Fruit fly (Drosophila melanogaster) whole organism, embryonic: ENCODE measurements around the gene scaf6.

Experiments used
- Antp ChIP-seq: fragments of 200-800 bp; sonication (Bioruptor generic); optimal IDR thresholded peaks from 3 replicates; lab custom pipeline; 2016; ENCODE audit warnings: missing biosample characterization, missing genetic modification characterization
- CG10321 ChIP-seq: fragments of 200-800 bp; sonication (Bioruptor generic); IDR thresholded peaks from 2 replicates; pipeline ENCODE4 v1.3.6; 2022; ENCODE audit warnings: missing biosample characterization, missing genetic modification characterization
- CG10543 ChIP-seq: fragments of 200-800 bp; sonication (Bioruptor generic); optimal IDR thresholded peaks from 3 replicates; lab custom pipeline; 2017; ENCODE audit warnings: missing biosample characterization, mild to moderate bottlenecking, missing genetic modification characterization, moderate library complexity
- CG12942 ChIP-seq: fragments of 200-800 bp; sonication (Bioruptor generic); optimal IDR thresholded peaks from 3 replicates; lab custom pipeline; 2016; ENCODE audit warnings: missing biosample characterization, missing genetic modification characterization
- CG13775 ChIP-seq: fragments of 200-800 bp; sonication (Bioruptor generic); optimal IDR thresholded peaks from 3 replicates; lab custom pipeline; 2017; ENCODE audit warnings: missing biosample characterization, mild to moderate bottlenecking, missing genetic modification characterization
- CG13894 ChIP-seq: fragments of 200-800 bp; sonication (Bioruptor generic); optimal IDR thresholded peaks from 3 replicates; lab custom pipeline; 2018; ENCODE audit warnings: missing biosample characterization, mild to moderate bottlenecking, missing genetic modification characterization, moderate library complexity
- CG14014 ChIP-seq: fragments of 200-800 bp; sonication (Bioruptor generic); IDR thresholded peaks from 2 replicates; pipeline ENCODE4 v1.3.6; 2022; ENCODE audit warnings: missing biosample characterization, missing genetic modification characterization
- CG1529 ChIP-seq: fragments of 200-800 bp; sonication (Bioruptor generic); optimal IDR thresholded peaks from 3 replicates; lab custom pipeline; 2018; ENCODE audit warnings: missing biosample characterization, missing genetic modification characterization
- CG15479 ChIP-seq: fragments of 200-800 bp; sonication (Bioruptor generic); optimal IDR thresholded peaks from 3 replicates; lab custom pipeline; 2019; ENCODE audit warnings: missing biosample characterization, mild to moderate bottlenecking, missing genetic modification characterization, moderate library complexity
- CG15514 ChIP-seq: fragments of 200-800 bp; sonication (Bioruptor generic); optimal IDR thresholded peaks from 3 replicates; lab custom pipeline; 2017; ENCODE audit warnings: missing biosample characterization, missing genetic modification characterization, mild to moderate bottlenecking, moderate library complexity, missing genetic modification reagents
- CG1603 ChIP-seq: fragments of 200-800 bp; sonication (Bioruptor generic); optimal IDR thresholded peaks from 2 replicates; lab custom pipeline; 2019; ENCODE audit warnings: missing biosample characterization, mild to moderate bottlenecking, missing genetic modification characterization, moderate library complexity
- CG16779 ChIP-seq: fragments of 200-800 bp; sonication (Bioruptor generic); IDR thresholded peaks from 2 replicates; pipeline ENCODE4 v1.3.6; 2022; ENCODE audit warnings: missing biosample characterization, missing genetic modification characterization
- CG17912 ChIP-seq: fragments of 200-800 bp; sonication (Bioruptor generic); optimal IDR thresholded peaks from 2 replicates; lab custom pipeline; 2018; ENCODE audit warnings: missing biosample characterization, mild to moderate bottlenecking, missing genetic modification characterization
- CG18476 ChIP-seq: fragments of 200-800 bp; sonication (Bioruptor generic); optimal IDR thresholded peaks from 2 replicates; lab custom pipeline; 2016; ENCODE audit warnings: missing biosample characterization, mild to moderate bottlenecking, missing genetic modification characterization
- CG18619 ChIP-seq: fragments of 200-800 bp; sonication (Bioruptor generic); optimal IDR thresholded peaks from 3 replicates; lab custom pipeline; 2017; ENCODE audit warnings: missing biosample characterization, mild to moderate bottlenecking, missing genetic modification characterization
- CG2120 ChIP-seq: fragments of 200-800 bp; sonication (Bioruptor generic); optimal IDR thresholded peaks from 3 replicates; lab custom pipeline; 2016; ENCODE audit warnings: missing biosample characterization, missing genetic modification characterization
- CG30403 ChIP-seq: fragments of 200-800 bp; sonication (Bioruptor generic); optimal IDR thresholded peaks from 3 replicates; lab custom pipeline; 2016; ENCODE audit warnings: missing biosample characterization, missing genetic modification characterization
- CG3065 ChIP-seq: fragments of 200-800 bp; sonication (Bioruptor generic); optimal IDR thresholded peaks from 2 replicates; lab custom pipeline; 2016; ENCODE audit warnings: missing biosample characterization, missing genetic modification characterization
- CG32772 ChIP-seq: fragments of 200-800 bp; sonication (Bioruptor generic); IDR thresholded peaks from 2 replicates; pipeline ENCODE4 v1.3.6; 2022; ENCODE audit warnings: missing biosample characterization, missing genetic modification characterization
- CG34422 ChIP-seq: fragments of 200-800 bp; sonication (Bioruptor generic); IDR thresholded peaks from 3 replicates; pipeline ENCODE4 v1.3.6; 2022; ENCODE audit warnings: missing biosample characterization, missing genetic modification characterization
- CG42726 ChIP-seq: fragments of 200-800 bp; sonication (Bioruptor generic); IDR thresholded peaks from 2 replicates; pipeline ENCODE4 v1.3.6; 2022; ENCODE audit warnings: missing biosample characterization, missing genetic modification characterization; ENCODE audit not compliant: partially characterized antibody
- CG7372 ChIP-seq: fragments of 200-800 bp; sonication (Bioruptor generic); IDR thresholded peaks from 2 replicates; pipeline ENCODE4 v1.3.6; 2022; ENCODE audit warnings: missing biosample characterization, missing genetic modification characterization
- CG9817 ChIP-seq: fragments of 200-800 bp; sonication (Bioruptor generic); optimal IDR thresholded peaks from 2 replicates; lab custom pipeline; 2018; ENCODE audit warnings: missing biosample characterization, mild to moderate bottlenecking, missing genetic modification characterization, moderate library complexity
- CoRest ChIP-seq: fragments of 200-800 bp; sonication (Bioruptor generic); optimal IDR thresholded peaks from 3 replicates; lab custom pipeline; 2018; ENCODE audit warnings: missing biosample characterization, mild to moderate bottlenecking, missing genetic modification characterization, moderate library complexity
- Dad ChIP-seq: fragments of 200-800 bp; sonication (Bioruptor generic); optimal IDR thresholded peaks from 3 replicates; lab custom pipeline; 2016; ENCODE audit warnings: missing biosample characterization, missing genetic modification characterization
- Ets97D ChIP-seq: fragments of 200-800 bp; sonication (Bioruptor generic); optimal IDR thresholded peaks from 3 replicates; lab custom pipeline; 2016; ENCODE audit warnings: missing biosample characterization, missing genetic modification characterization
- Fer1 ChIP-seq: fragments of 200-800 bp; sonication (Bioruptor generic); optimal IDR thresholded peaks from 2 replicates; lab custom pipeline; 2017; ENCODE audit warnings: missing biosample characterization, mild to moderate bottlenecking, missing genetic modification characterization
- HmgZ ChIP-seq: fragments of 200-800 bp; sonication (Bioruptor generic); optimal IDR thresholded peaks from 2 replicates; lab custom pipeline; 2018; ENCODE audit warnings: missing biosample characterization, mild to moderate bottlenecking, missing genetic modification characterization
- Hmr ChIP-seq: fragments of 200-800 bp; sonication (Bioruptor generic); optimal IDR thresholded peaks from 3 replicates; lab custom pipeline; 2017; ENCODE audit warnings: mild to moderate bottlenecking, missing biosample characterization, missing genetic modification reagents, missing genetic modification characterization
- Hr51 ChIP-seq, 2 experiments: fragments of 200-800 bp; sonication (Bioruptor generic); optimal IDR thresholded peaks; 2 replicates in 1 of 2; 3 replicates in 1 of 2; lab custom pipeline; 2016 to 2018; ENCODE audit warnings: missing biosample characterization in 2 of 2, missing genetic modification characterization in 2 of 2, mild to moderate bottlenecking in 1 of 2, moderate library complexity in 1 of 2
- ac ChIP-seq: fragments of 200-800 bp; sonication (Bioruptor generic); optimal IDR thresholded peaks from 3 replicates; lab custom pipeline; 2017; ENCODE audit warnings: missing biosample characterization, mild to moderate bottlenecking, missing genetic modification characterization
- aop ChIP-seq: fragments of 200-800 bp; sonication (Bioruptor generic); IDR thresholded peaks from 2 replicates; pipeline ENCODE4 v1.3.6; 2022; ENCODE audit warnings: missing biosample characterization, missing genetic modification characterization
- ase ChIP-seq: fragments of 200-800 bp; sonication (Bioruptor generic); IDR thresholded peaks from 3 replicates; pipeline ENCODE4 v1.3.6; 2022; ENCODE audit warnings: missing biosample characterization, missing genetic modification characterization
- az2 ChIP-seq: fragments of 200-800 bp; sonication (Bioruptor generic); optimal IDR thresholded peaks from 3 replicates; lab custom pipeline; 2016; ENCODE audit warnings: missing biosample characterization, missing genetic modification characterization
- cas ChIP-seq: fragments of 200-800 bp; sonication (Bioruptor generic); IDR thresholded peaks from 2 replicates; pipeline ENCODE4 v1.3.6; 2022; ENCODE audit warnings: missing biosample characterization, missing genetic modification characterization
- cg ChIP-seq: fragments of 200-800 bp; sonication (Bioruptor generic); optimal IDR thresholded peaks from 3 replicates; lab custom pipeline; 2019; ENCODE audit warnings: missing biosample characterization, mild to moderate bottlenecking, missing genetic modification characterization, moderate library complexity
- corto ChIP-seq: fragments of 200-800 bp; sonication (Bioruptor generic); optimal IDR thresholded peaks from 2 replicates; lab custom pipeline; 2016; ENCODE audit warnings: missing biosample characterization, mild to moderate bottlenecking, missing genetic modification characterization, moderate library complexity
- dm ChIP-seq: fragments of 200-800 bp; sonication (Bioruptor generic); optimal IDR thresholded peaks from 3 replicates; lab custom pipeline; 2016; ENCODE audit warnings: missing biosample characterization, missing genetic modification characterization
- en ChIP-seq: fragments of 200-800 bp; sonication (Bioruptor generic); optimal IDR thresholded peaks from 2 replicates; lab custom pipeline; 2016; ENCODE audit warnings: missing biosample characterization, missing genetic modification characterization
- fd64A ChIP-seq: fragments of 200-800 bp; sonication (Bioruptor generic); optimal IDR thresholded peaks from 3 replicates; lab custom pipeline; 2018; ENCODE audit warnings: missing biosample characterization, mild to moderate bottlenecking, missing genetic modification characterization
- ftz-f1 ChIP-seq: fragments of 200-800 bp; sonication (Bioruptor generic); optimal IDR thresholded peaks from 2 replicates; lab custom pipeline; 2016; ENCODE audit warnings: missing biosample characterization, missing genetic modification characterization
- hbn ChIP-seq: fragments of 200-800 bp; sonication (Bioruptor generic); IDR thresholded peaks from 2 replicates; pipeline ENCODE4 v1.3.6; 2022; ENCODE audit warnings: missing biosample characterization, missing genetic modification characterization; ENCODE audit not compliant: partially characterized antibody
- ken ChIP-seq: fragments of 200-800 bp; sonication (Bioruptor generic); IDR thresholded peaks from 3 replicates; pipeline ENCODE4 v1.3.6; 2022; ENCODE audit warnings: missing biosample characterization, missing genetic modification characterization
- lbe ChIP-seq: fragments of 200-800 bp; sonication (Bioruptor generic); optimal IDR thresholded peaks from 2 replicates; lab custom pipeline; 2016; ENCODE audit warnings: missing biosample characterization, mild to moderate bottlenecking, missing genetic modification characterization
- maf-S ChIP-seq: fragments of 200-800 bp; sonication (Bioruptor generic); optimal IDR thresholded peaks from 2 replicates; lab custom pipeline; 2016; ENCODE audit warnings: missing biosample characterization, missing genetic modification characterization
- slbo ChIP-seq: fragments of 200-800 bp; sonication (Bioruptor generic); IDR thresholded peaks from 2 replicates; pipeline ENCODE4 v1.3.6; 2022; ENCODE audit warnings: missing biosample characterization, missing genetic modification characterization
- stwl ChIP-seq: fragments of 200-800 bp; sonication (Bioruptor generic); optimal IDR thresholded peaks from 3 replicates; lab custom pipeline; 2018; ENCODE audit warnings: missing biosample characterization, mild to moderate bottlenecking, missing genetic modification characterization, moderate library complexity
- tio ChIP-seq: fragments of 200-800 bp; sonication (Bioruptor generic); optimal IDR thresholded peaks from 2 replicates; lab custom pipeline; 2017; ENCODE audit warnings: missing biosample characterization, missing genetic modification characterization, inconsistent platforms
- vvl ChIP-seq: fragments of 200-800 bp; sonication (Bioruptor generic); IDR thresholded peaks from 2 replicates; pipeline ENCODE4 v1.3.6; 2022; ENCODE audit warnings: missing biosample characterization, missing genetic modification characterization

Gene scaf6

DNA sequence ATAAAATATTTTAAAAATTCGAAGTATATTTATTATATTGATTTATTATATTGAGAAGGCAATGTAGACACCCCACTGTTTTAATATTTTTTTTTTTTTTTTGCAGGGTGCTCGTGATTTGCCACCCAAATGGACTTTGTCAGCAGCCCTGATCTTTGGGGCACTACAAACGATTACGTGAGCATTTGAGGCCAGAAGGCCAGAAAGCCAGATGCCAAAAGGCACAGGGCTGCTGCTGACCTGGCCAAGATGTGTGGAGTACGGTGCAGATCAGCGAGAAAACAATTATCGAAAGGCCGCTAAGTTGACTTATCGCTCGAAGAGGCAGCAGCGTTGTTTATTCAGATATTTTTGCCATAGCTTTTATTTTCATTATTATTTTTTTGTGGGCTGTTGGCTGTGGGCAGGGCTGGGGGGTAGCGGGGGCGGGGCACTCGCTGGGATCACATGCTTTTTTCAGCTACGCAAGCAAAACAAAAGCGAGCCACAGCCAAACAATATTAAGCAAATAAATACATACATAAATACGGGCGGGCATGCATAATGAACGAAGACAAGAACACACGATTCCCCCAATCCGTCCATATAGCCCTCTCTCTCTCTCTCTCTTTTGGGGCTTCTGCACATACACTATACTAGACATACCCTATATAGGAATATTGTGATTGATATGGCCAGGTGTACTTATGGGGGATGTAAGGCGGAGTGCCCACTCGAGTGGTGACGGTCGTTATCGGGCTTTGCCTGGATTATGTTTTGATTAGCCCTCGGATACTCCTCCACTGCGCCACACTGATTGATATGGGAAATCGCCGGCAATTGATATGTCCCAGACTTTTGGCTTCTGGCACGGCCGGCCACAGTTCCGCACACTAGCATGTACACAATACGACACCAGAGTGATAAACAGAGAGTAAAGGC lies 38.9 kb downstream of the scaf6 start (continued):
- TF ChIP-seq Antp (GFP tag; lab: Kevin White, UChicago): no peak
- no peak for TF ChIP-seq az2 (GFP tag; lab: Kevin White, UChicago)
- peak; percentile 18 for TF ChIP-seq CG15514 (GFP tag; lab: Kevin White, UChicago)
- no peak for TF ChIP-seq CG10321 (GFP tag; lab: Robert Waterston, UW)
- no peak for TF ChIP-seq HmgZ
- TF ChIP-seq Hr51 (GFP tag; optimal IDR thresholded peaks at IDR 0.05; lab: Kevin White, UChicago): peak in 1 of 2 experiments; percentile 33
- no peak for TF ChIP-seq CG15479 (GFP tag; lab: Kevin White, UChicago)
- no peak for TF ChIP-seq tio
- TF ChIP-seq CG1529 (GFP tag; lab: Kevin White, UChicago): no peak
- TF ChIP-seq CG1603 (tag; lab: Kevin White, UChicago): no peak
- TF ChIP-seq maf-S (GFP tag; lab: Kevin White, UChicago): no peak
- TF ChIP-seq cas (GFP tag; lab: Robert Waterston, UW): no peak
- TF ChIP-seq CG17912 (GFP tag; lab: Kevin White, UChicago): no peak
- no peak for TF ChIP-seq CG9817 (tag; lab: Kevin White, UChicago)
- peak; percentile 46; the same call in 1 of the 2 replicates for TF ChIP-seq vvl
- TF ChIP-seq dm: no peak
- no peak for TF ChIP-seq CG18619 (GFP tag; lab: Kevin White, UChicago)
- peak; percentile 58 for TF ChIP-seq Hmr (GFP tag; lab: Kevin White, UChicago)
- 0 out of 3 replicates have a peak, but pooled peaks have one; percentile 28 for TF ChIP-seq ase (GFP tag; lab: Robert Waterston, UW)
- no peak for TF ChIP-seq aop
- TF ChIP-seq CG13775 (GFP tag; lab: Kevin White, UChicago): no peak
- TF ChIP-seq CG16779: no peak
- TF ChIP-seq corto (GFP tag; lab: Kevin White, UChicago): no peak
- TF ChIP-seq Fer1 (GFP tag; lab: Kevin White, UChicago): peak; percentile 42
- no peak for TF ChIP-seq CG7372
- TF ChIP-seq CG18476 (GFP tag; lab: Kevin White, UChicago): no peak
- no peak for TF ChIP-seq CoRest (tag; lab: Kevin White, UChicago)
- no peak for TF ChIP-seq CG34422 (GFP tag; lab: Robert Waterston, UW)
- no peak for TF ChIP-seq CG14014
- no peak for TF ChIP-seq CG3065 (GFP tag; lab: Kevin White, UChicago)
- no peak for TF ChIP-seq CG30403 (GFP tag; lab: Kevin White, UChicago)
- TF ChIP-seq stwl (tag; lab: Kevin White, UChicago): no peak
- peak; percentile 56 for TF ChIP-seq slbo (GFP tag; lab: Robert Waterston, UW)
- TF ChIP-seq lbe (GFP tag; lab: Kevin White, UChicago): no peak
- no peak for TF ChIP-seq ac (GFP tag; lab: Kevin White, UChicago)
- no peak for TF ChIP-seq Ets97D (GFP tag; lab: Kevin White, UChicago)
- no peak for TF ChIP-seq CG12942 (GFP tag; lab: Kevin White, UChicago)
- no peak for TF ChIP-seq CG42726 (GFP tag; lab: Robert Waterston, UW)
- TF ChIP-seq CG13894: peak; percentile 77
- no peak for TF ChIP-seq CG32772 (GFP tag; lab: Robert Waterston, UW)
- peak; percentile 13 for TF ChIP-seq cg (GFP tag; lab: Kevin White, UChicago)
- TF ChIP-seq ken: no peak
- no peak for TF ChIP-seq CG2120 (GFP tag; lab: Kevin White, UChicago)
- TF ChIP-seq en (GFP tag; lab: Kevin White, UChicago): no peak
- TF ChIP-seq CG10543: peak; percentile 95
- TF ChIP-seq ftz-f1 (GFP tag; lab: Kevin White, UChicago): no peak
- TF ChIP-seq hbn: no peak
- TF ChIP-seq Dad: no peak
- peak; percentile 28 for TF ChIP-seq fd64A (GFP tag; lab: Kevin White, UChicago)
